Fruit fly (Drosophila melanogaster) whole organism, prepupa: ENCODE results near the gene RhoGAP68F.
A peak's percentile ranks its signal among the peaks of the same experiment; 100 is the strongest.

Source experiments
- Blimp-1 ChIP-seq: fragments of 200-800 bp; sonication (Bioruptor generic); optimal IDR thresholded peaks from 3 replicates; lab custom pipeline; 2017; ENCODE audit warnings: missing biosample characterization, missing genetic modification characterization, mild to moderate bottlenecking, moderate library complexity, missing genetic modification reagents
- CG10631 ChIP-seq: fragments of 200-800 bp; sonication (Bioruptor generic); optimal IDR thresholded peaks from 2 replicates; lab custom pipeline; 2016; ENCODE audit warnings: missing biosample characterization, missing genetic modification characterization
- CG10669 ChIP-seq: fragments of 200-800 bp; sonication (Bioruptor generic); optimal IDR thresholded peaks from 3 replicates; lab custom pipeline; 2018; ENCODE audit warnings: missing biosample characterization, mild to moderate bottlenecking, missing genetic modification characterization, moderate library complexity
- CG11294 ChIP-seq: fragments of 200-800 bp; sonication (Bioruptor generic); IDR thresholded peaks from 2 replicates; pipeline ENCODE4 v1.3.6; 2022; ENCODE audit warnings: missing biosample characterization, missing genetic modification characterization
- CG11762 ChIP-seq: fragments of 200-800 bp; sonication (Bioruptor generic); optimal IDR thresholded peaks from 3 replicates; lab custom pipeline; 2016; ENCODE audit warnings: missing biosample characterization, missing genetic modification characterization; ENCODE audit not compliant: insufficient read depth
- CG11902 ChIP-seq: fragments of 200-800 bp; sonication (Bioruptor generic); optimal IDR thresholded peaks from 3 replicates; lab custom pipeline; 2016; ENCODE audit warnings: missing biosample characterization, missing genetic modification characterization
- CG1621 ChIP-seq: fragments of 200-800 bp; sonication (Bioruptor generic); optimal IDR thresholded peaks from 3 replicates; lab custom pipeline; 2018; ENCODE audit warnings: missing biosample characterization, mild to moderate bottlenecking, missing genetic modification characterization
- CG16779 ChIP-seq: fragments of 200-800 bp; sonication (Bioruptor generic); optimal IDR thresholded peaks from 3 replicates; lab custom pipeline; 2017; ENCODE audit warnings: missing biosample characterization, mild to moderate bottlenecking, missing genetic modification characterization
- CG3032 ChIP-seq: fragments of 200-800 bp; optimal IDR thresholded peaks from 2 replicates; lab custom pipeline; 2019; ENCODE audit warnings: missing biosample characterization, mild to moderate bottlenecking, missing genetic modification characterization, moderate library complexity
- CG31627 ChIP-seq: fragments of 200-800 bp; sonication (Bioruptor generic); optimal IDR thresholded peaks from 3 replicates; lab custom pipeline; 2016; ENCODE audit warnings: missing biosample characterization, missing genetic modification characterization
- CG3919 ChIP-seq: fragments of 200-800 bp; sonication (Bioruptor generic); optimal IDR thresholded peaks from 3 replicates; lab custom pipeline; 2016; ENCODE audit warnings: missing biosample characterization, missing genetic modification characterization
- CG4318 ChIP-seq: fragments of 200-800 bp; sonication (Bioruptor generic); optimal IDR thresholded peaks from 3 replicates; lab custom pipeline; 2017; ENCODE audit warnings: missing biosample characterization, mild to moderate bottlenecking, missing genetic modification characterization
- CG6163 ChIP-seq: fragments of 200-800 bp; sonication (Bioruptor generic); IDR thresholded peaks from 3 replicates; pipeline ENCODE4 v1.3.6; 2022; ENCODE audit warnings: missing biosample characterization, missing genetic modification characterization
- CG6276 ChIP-seq: fragments of 200-800 bp; sonication (Bioruptor generic); optimal IDR thresholded peaks from 2 replicates; lab custom pipeline; 2017; ENCODE audit warnings: missing biosample characterization, mild to moderate bottlenecking, missing genetic modification characterization
- CG6792 ChIP-seq: fragments of 200-800 bp; sonication (Bioruptor generic); optimal IDR thresholded peaks from 3 replicates; lab custom pipeline; 2016; ENCODE audit warnings: missing biosample characterization, missing genetic modification characterization
- CG6808 ChIP-seq: fragments of 200-800 bp; sonication (Bioruptor generic); optimal IDR thresholded peaks from 3 replicates; lab custom pipeline; 2017; ENCODE audit warnings: missing biosample characterization, missing genetic modification characterization, mild to moderate bottlenecking, moderate library complexity, missing genetic modification reagents
- CG7368 ChIP-seq: fragments of 200-800 bp; sonication (Bioruptor generic); optimal IDR thresholded peaks from 3 replicates; lab custom pipeline; 2016; ENCODE audit warnings: missing biosample characterization, missing genetic modification characterization
- CG8319 ChIP-seq: fragments of 200-800 bp; sonication (Bioruptor generic); optimal IDR thresholded peaks from 3 replicates; lab custom pipeline; 2016; ENCODE audit warnings: missing biosample characterization, missing genetic modification characterization
- CG8632 ChIP-seq: fragments of 200-800 bp; sonication (Bioruptor generic); optimal IDR thresholded peaks from 3 replicates; lab custom pipeline; 2016; ENCODE audit warnings: missing biosample characterization, missing genetic modification characterization
- CG9139 ChIP-seq: fragments of 200-800 bp; sonication (Bioruptor generic); optimal IDR thresholded peaks from 3 replicates; lab custom pipeline; 2017; ENCODE audit warnings: missing biosample characterization, mild to moderate bottlenecking, missing genetic modification characterization
- Eip75B ChIP-seq: fragments of 200-800 bp; sonication (Bioruptor generic); optimal IDR thresholded peaks from 3 replicates; lab custom pipeline; 2016; ENCODE audit warnings: missing biosample characterization, missing genetic modification characterization
- Eip93F ChIP-seq: fragments of 200-800 bp; sonication (Bioruptor generic); optimal IDR thresholded peaks from 2 replicates; lab custom pipeline; 2016; ENCODE audit warnings: missing biosample characterization, mild to moderate bottlenecking, missing genetic modification characterization
- Ets21C ChIP-seq: fragments of 200-800 bp; sonication (Bioruptor generic); optimal IDR thresholded peaks from 3 replicates; lab custom pipeline; 2016; ENCODE audit warnings: missing biosample characterization, missing genetic modification characterization
- Ets96B ChIP-seq: fragments of 200-800 bp; optimal IDR thresholded peaks from 2 replicates; lab custom pipeline; 2019; ENCODE audit warnings: missing biosample characterization, mild to moderate bottlenecking, missing genetic modification characterization, moderate library complexity
- Gug ChIP-seq: fragments of 200-800 bp; sonication (Bioruptor generic); IDR thresholded peaks from 2 replicates; pipeline ENCODE4 v1.3.6; 2022; ENCODE audit warnings: missing biosample characterization, missing genetic modification characterization
- Hr38 ChIP-seq: sonication (Bioruptor generic); optimal IDR thresholded peaks from 2 replicates; lab custom pipeline; 2016; ENCODE audit warnings: missing biosample characterization, missing genetic modification characterization
- Hr39 ChIP-seq: fragments of 200-800 bp; sonication (Bioruptor generic); optimal IDR thresholded peaks from 2 replicates; lab custom pipeline; 2016; ENCODE audit warnings: missing biosample characterization, missing genetic modification characterization
- Hr4 ChIP-seq: fragments of 200-800 bp; sonication (Bioruptor generic); optimal IDR thresholded peaks from 3 replicates; lab custom pipeline; 2016; ENCODE audit warnings: missing biosample characterization, missing genetic modification characterization
- Met ChIP-seq: fragments of 200-800 bp; sonication (Bioruptor generic); optimal IDR thresholded peaks from 3 replicates; lab custom pipeline; 2016; ENCODE audit warnings: missing biosample characterization, missing genetic modification characterization
- Smox ChIP-seq: fragments of 200-800 bp; sonication (Bioruptor generic); optimal IDR thresholded peaks from 3 replicates; lab custom pipeline; 2016; ENCODE audit warnings: missing biosample characterization, missing genetic modification characterization
- Sox102F ChIP-seq: fragments of 200-800 bp; sonication (Bioruptor generic); optimal IDR thresholded peaks from 2 replicates; lab custom pipeline; 2016; ENCODE audit warnings: missing biosample characterization, mild to moderate bottlenecking, missing genetic modification characterization
- Sox14 ChIP-seq: fragments of 200-800 bp; sonication (Bioruptor generic); optimal IDR thresholded peaks from 3 replicates; lab custom pipeline; 2016; ENCODE audit warnings: missing biosample characterization, missing genetic modification characterization
- achi ChIP-seq: fragments of 200-800 bp; sonication (Bioruptor generic); optimal IDR thresholded peaks from 3 replicates; lab custom pipeline; 2016; ENCODE audit warnings: missing biosample characterization, missing genetic modification characterization
- acj6 ChIP-seq: fragments of 200-800 bp; sonication (Bioruptor generic); optimal IDR thresholded peaks from 3 replicates; lab custom pipeline; 2016; ENCODE audit warnings: missing biosample characterization, missing genetic modification characterization
- cyc ChIP-seq: fragments of 200-800 bp; sonication (Bioruptor generic); optimal IDR thresholded peaks from 3 replicates; lab custom pipeline; 2016; ENCODE audit warnings: missing biosample characterization, missing genetic modification characterization
- dac ChIP-seq: fragments of 200-800 bp; sonication (Bioruptor generic); optimal IDR thresholded peaks from 2 replicates; lab custom pipeline; 2017; ENCODE audit warnings: missing biosample characterization, mild to moderate bottlenecking, missing genetic modification characterization
- dsx ChIP-seq: fragments of 200-800 bp; optimal IDR thresholded peaks from 3 replicates; lab custom pipeline; 2019; ENCODE audit warnings: missing biosample characterization, mild to moderate bottlenecking, missing genetic modification characterization, moderate library complexity; ENCODE audit not compliant: poor library complexity, severe bottlenecking
- eg ChIP-seq: fragments of 200-800 bp; sonication (Bioruptor generic); IDR thresholded peaks from 3 replicates; pipeline ENCODE4 v1.3.6; 2022; ENCODE audit warnings: missing biosample characterization, missing genetic modification characterization
- esn ChIP-seq: fragments of 200-800 bp; sonication (Bioruptor generic); optimal IDR thresholded peaks from 2 replicates; lab custom pipeline; 2016; ENCODE audit warnings: missing biosample characterization, mild to moderate bottlenecking, missing genetic modification characterization, moderate library complexity
- fd59A ChIP-seq: fragments of 200-800 bp; sonication (Bioruptor generic); optimal IDR thresholded peaks from 2 replicates; lab custom pipeline; 2017; ENCODE audit warnings: missing biosample characterization, mild to moderate bottlenecking, missing genetic modification characterization, missing genetic modification reagents
- fd85E ChIP-seq: fragments of 200-800 bp; sonication (Bioruptor generic); optimal IDR thresholded peaks from 3 replicates; lab custom pipeline; 2016; ENCODE audit warnings: missing biosample characterization, missing genetic modification characterization
- net ChIP-seq: fragments of 200-800 bp; sonication (Bioruptor generic); optimal IDR thresholded peaks from 3 replicates; lab custom pipeline; 2016; ENCODE audit warnings: missing biosample characterization, missing genetic modification characterization
- pdm3 ChIP-seq: fragments of 200-800 bp; sonication (Bioruptor generic); optimal IDR thresholded peaks from 3 replicates; lab custom pipeline; 2016; ENCODE audit warnings: missing biosample characterization, missing genetic modification characterization
- salr ChIP-seq, 2 experiments: fragments of 200-800 bp; sonication (Bioruptor generic); optimal IDR thresholded peaks; 3 replicates each; lab custom pipeline; 2016 to 2018; ENCODE audit warnings: missing biosample characterization in 2 of 2, missing genetic modification characterization in 2 of 2, mild to moderate bottlenecking in 1 of 2
- spab ChIP-seq: fragments of 200-800 bp; sonication (Bioruptor generic); optimal IDR thresholded peaks from 2 replicates; lab custom pipeline; 2017; ENCODE audit warnings: missing biosample characterization, mild to moderate bottlenecking, missing genetic modification characterization, missing genetic modification reagents
- ss ChIP-seq, 2 experiments: fragments of 200-800 bp; sonication (Bioruptor generic); optimal IDR thresholded peaks; 2 replicates in 1 of 2; 3 replicates in 1 of 2; lab custom pipeline; 2017 to 2018; ENCODE audit warnings: mild to moderate bottlenecking in 2 of 2, missing biosample characterization in 2 of 2, missing genetic modification characterization in 2 of 2, moderate library complexity in 1 of 2
- svp ChIP-seq: fragments of 200-800 bp; sonication (Bioruptor generic); peaks from one replicate; lab custom pipeline; 2016; ENCODE audit warnings: missing biosample characterization, missing genetic modification characterization
- vri ChIP-seq: fragments of 200-800 bp; sonication (Bioruptor generic); optimal IDR thresholded peaks from 3 replicates; lab custom pipeline; 2016; ENCODE audit warnings: missing biosample characterization, mild to moderate bottlenecking, missing genetic modification characterization

The RhoGAP68F gene

DNA sequence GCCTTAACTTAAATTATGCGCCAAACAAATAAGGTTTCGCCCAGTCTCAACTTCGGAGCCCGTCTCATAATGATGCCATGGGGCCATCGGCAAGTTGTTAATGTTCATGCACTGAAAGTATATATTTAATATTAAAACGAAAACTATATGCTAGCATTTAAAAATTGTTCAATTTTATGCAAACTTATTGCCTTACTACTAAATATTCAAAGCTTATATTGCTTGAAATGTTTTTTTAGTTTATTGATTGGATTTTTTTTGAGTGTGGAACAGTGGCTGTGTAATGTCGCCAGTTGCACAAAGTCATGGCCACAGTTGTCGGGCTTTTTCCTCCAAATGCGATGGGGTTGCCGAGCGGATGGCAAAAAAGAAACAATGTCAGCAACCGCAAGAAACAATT is 24.5 kb upstream of the RhoGAP68F start (continued):
- TF ChIP-seq CG6792 (GFP tag; lab: Kevin White, UChicago) (peak; percentile 87), esn (GFP tag; lab: Kevin White, UChicago) (peak; percentile 89), acj6 (peak; percentile 82), vri (GFP tag; lab: Kevin White, UChicago) (peak; percentile 64), dac (GFP tag; lab: Kevin White, UChicago) (peak; percentile 60), CG3032 (tag; lab: Kevin White, UChicago) (peak; percentile 82), CG8632 (GFP tag; lab: Kevin White, UChicago) (peak; percentile 73), CG4318 (GFP tag; lab: Kevin White, UChicago) (peak; percentile 58)

DNA sequence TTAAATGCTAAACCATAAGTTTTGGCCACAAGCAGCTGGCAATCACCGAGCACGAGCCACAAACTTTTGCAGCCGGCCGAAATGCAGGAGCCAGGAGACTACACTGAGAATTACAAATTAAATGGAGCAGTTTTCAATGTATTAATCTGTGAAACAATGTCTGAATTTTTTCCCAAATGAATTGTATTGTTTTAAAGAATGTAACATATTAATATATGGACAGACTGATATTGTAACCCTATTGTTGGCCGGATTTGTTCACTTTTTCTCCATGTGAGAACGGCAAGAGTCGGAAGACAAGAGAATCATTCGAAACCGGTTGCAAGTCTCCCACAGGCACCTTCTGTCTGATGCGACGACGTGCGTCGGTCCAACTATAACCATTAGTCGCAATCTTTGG is 23.6 kb upstream of the RhoGAP68F start:
- TF ChIP-seq acj6: peak; percentile 87
- TF ChIP-seq Ets96B (tag; lab: Kevin White, UChicago): peak; percentile 87
- peak; percentile 96 for TF ChIP-seq esn (GFP tag; lab: Kevin White, UChicago)
- peak; percentile 93 for TF ChIP-seq CG6163 (GFP tag; lab: Robert Waterston, UW)
- peak; percentile 93 for TF ChIP-seq CG31627 (GFP tag; lab: Kevin White, UChicago)
- peak; percentile 97 for TF ChIP-seq svp (GFP tag; lab: Kevin White, UChicago)
- TF ChIP-seq net (GFP tag; lab: Kevin White, UChicago): peak; percentile 81
- TF ChIP-seq CG16779: peak; percentile 72
- TF ChIP-seq CG6276: no peak
- peak; percentile 89 for TF ChIP-seq Eip75B
- TF ChIP-seq CG1621: peak; percentile 89
- TF ChIP-seq cyc (GFP tag; lab: Kevin White, UChicago): peak; percentile 93
- TF ChIP-seq CG6792 (GFP tag; lab: Kevin White, UChicago): peak; percentile 91
- peak; percentile 86 for TF ChIP-seq pdm3 (GFP tag; lab: Kevin White, UChicago)
- peak; percentile 80 for TF ChIP-seq CG9139 (GFP tag; lab: Kevin White, UChicago)
- TF ChIP-seq Eip93F (GFP tag; lab: Kevin White, UChicago): peak; percentile 90
- peak; percentile 81 for TF ChIP-seq CG8632 (GFP tag; lab: Kevin White, UChicago)
- peak; percentile 50 for TF ChIP-seq Hr4 (GFP tag; lab: Kevin White, UChicago)
- TF ChIP-seq Sox102F: peak; percentile 96
- TF ChIP-seq CG3032 (tag; lab: Kevin White, UChicago): peak; percentile 89
- peak; percentile 81 for TF ChIP-seq CG7368 (GFP tag; lab: Kevin White, UChicago)
- TF ChIP-seq dsx (GFP tag; lab: Kevin White, UChicago): peak; percentile 91
- TF ChIP-seq dac (GFP tag; lab: Kevin White, UChicago): peak; percentile 48
- TF ChIP-seq Ets21C: peak; percentile 85
- peak; percentile 89 for TF ChIP-seq achi (GFP tag; lab: Kevin White, UChicago)
- TF ChIP-seq spab (GFP tag; lab: Kevin White, UChicago): peak; percentile 82
- peak; percentile 67 for TF ChIP-seq Gug (GFP tag; lab: Robert Waterston, UW)
- peak; percentile 74 to 79 for TF ChIP-seq salr (GFP tag; optimal IDR thresholded peaks at IDR 0.05; lab: Kevin White, UChicago)
- TF ChIP-seq CG11762: peak; percentile 77
- peak; percentile 75 for TF ChIP-seq eg
- TF ChIP-seq Smox (GFP tag; lab: Kevin White, UChicago): peak; percentile 92
- peak; percentile 81 for TF ChIP-seq CG11902 (GFP tag; lab: Kevin White, UChicago)
- peak; percentile 86 for TF ChIP-seq CG10669 (GFP tag; lab: Kevin White, UChicago)
- TF ChIP-seq CG11294 (GFP tag; lab: Robert Waterston, UW): 0 out of 2 replicates have a peak, but pooled peaks have one; percentile 33
- peak; percentile 81 for TF ChIP-seq CG6808 (GFP tag; lab: Kevin White, UChicago)
- peak; percentile 92 for TF ChIP-seq Hr39 (GFP tag; lab: Kevin White, UChicago)
- TF ChIP-seq CG10631 (GFP tag; lab: Kevin White, UChicago): peak; percentile 92
- no peak for TF ChIP-seq Hr38 (GFP tag; lab: Kevin White, UChicago)
- peak; percentile 61 for TF ChIP-seq fd85E (GFP tag; lab: Kevin White, UChicago)
- TF ChIP-seq Sox14 (GFP tag; lab: Kevin White, UChicago): peak; percentile 93
- TF ChIP-seq fd59A (GFP tag; lab: Kevin White, UChicago): peak; percentile 79
- TF ChIP-seq ss (GFP tag; optimal IDR thresholded peaks at IDR 0.05; lab: Kevin White, UChicago): peak; percentile 89 to 90
- peak; percentile 79 for TF ChIP-seq Blimp-1 (GFP tag; lab: Kevin White, UChicago)
- peak; percentile 72 for TF ChIP-seq CG8319
- TF ChIP-seq CG4318 (GFP tag; lab: Kevin White, UChicago): peak; percentile 17
- TF ChIP-seq CG3919 (GFP tag; lab: Kevin White, UChicago): peak; percentile 92
- peak; percentile 95 for TF ChIP-seq Met (GFP tag; lab: Kevin White, UChicago)
